Worm (Caenorhabditis elegans) whole organism, L1 larva: ENCODE data around the gene pgp-12.

ENCODE experiments used
- C16A3.4 ChIP-seq: fragments of 150-350 bp; optimal IDR thresholded peaks from 2 replicates; lab custom pipeline; 2014; ENCODE audit warnings: missing biosample characterization, missing genetic modification characterization
- C34B4.2 ChIP-seq: sonication (generic microtip); optimal IDR thresholded peaks from 2 replicates; lab custom pipeline; 2017; ENCODE audit warnings: mild to moderate bottlenecking, missing genetic modification characterization, missing compliant biosample characterization
- F16B12.6 ChIP-seq: fragments of 150-350 bp; optimal IDR thresholded peaks from 2 replicates; lab custom pipeline; 2014; ENCODE audit warnings: missing biosample characterization, missing genetic modification characterization
- Y116A8C.19 ChIP-seq: sonication (generic microtip); optimal IDR thresholded peaks from 2 replicates; lab custom pipeline; 2016; ENCODE audit warnings: missing compliant biosample characterization, missing genetic modification characterization, borderline replicate concordance
- aly-2 ChIP-seq: fragments of 150-350 bp; optimal IDR thresholded peaks from 2 replicates; lab custom pipeline; 2014; ENCODE audit warnings: missing biosample characterization, missing genetic modification characterization
- ama-1 ChIP-seq: fragments of 150-350 bp; optimal IDR thresholded peaks from 2 replicates; lab custom pipeline; 2014
- ceh-63 ChIP-seq: fragments of 200-800 bp; sonication (Bioruptor generic); optimal IDR thresholded peaks from 2 replicates; lab custom pipeline; 2018; ENCODE audit warnings: mild to moderate bottlenecking, missing genetic modification characterization, missing compliant biosample characterization
- ceh-8 ChIP-seq: fragments of 200-800 bp; sonication (Bioruptor generic); optimal IDR thresholded peaks from 2 replicates; lab custom pipeline; 2018; ENCODE audit warnings: mild to moderate bottlenecking, missing genetic modification characterization, moderate library complexity, missing compliant biosample characterization
- ceh-82 ChIP-seq, 3 experiments: fragments of 150-350 bp in 1 of 3; sonication (generic microtip) in 2 of 3; optimal IDR thresholded peaks; 2 replicates each; lab custom pipeline; 2014 to 2017; ENCODE audit warnings: missing biosample characterization in 3 of 3, missing genetic modification characterization in 3 of 3
- ceh-88 ChIP-seq: fragments of 200-800 bp; sonication (Bioruptor generic); IDR thresholded peaks from 2 replicates; pipeline ENCODE4 v1.3.6; 2022; ENCODE audit warnings: missing genetic modification characterization, missing compliant biosample characterization
- ces-1 ChIP-seq: fragments of 150-350 bp; optimal IDR thresholded peaks from 2 replicates; lab custom pipeline; 2014; ENCODE audit warnings: missing biosample characterization, missing genetic modification reagents, missing genetic modification characterization
- dsc-1 ChIP-seq: sonication (generic microtip); optimal IDR thresholded peaks from 2 replicates; lab custom pipeline; 2016; ENCODE audit warnings: mild to moderate bottlenecking, missing genetic modification characterization, missing compliant biosample characterization
- efl-1 ChIP-seq, 4 experiments: fragments of 150-350 bp; optimal IDR thresholded peaks in 3 of 4; peaks in 1 of 4; 1 replicate in 1 of 4; 2 replicates in 3 of 4; lab custom pipeline; 2014; ENCODE audit warnings: missing biosample characterization in 2 of 4, missing genetic modification characterization in 2 of 4, missing genetic modification reagents in 2 of 4
- efl-3 ChIP-seq: fragments of 200-800 bp; sonication (Bioruptor generic); optimal IDR thresholded peaks from 2 replicates; lab custom pipeline; 2018; ENCODE audit warnings: mild to moderate bottlenecking, missing genetic modification characterization, missing compliant biosample characterization
- ets-5 ChIP-seq: fragments of 200-800 bp; sonication (Bioruptor generic); IDR thresholded peaks from 2 replicates; pipeline ENCODE4 v1.3.6; 2022; ENCODE audit warnings: missing genetic modification characterization, missing compliant biosample characterization
- fkh-10 ChIP-seq: sonication (generic microtip); optimal IDR thresholded peaks from 2 replicates; lab custom pipeline; 2017; ENCODE audit warnings: missing biosample characterization, missing genetic modification reagents, missing genetic modification characterization
- fkh-4 ChIP-seq: sonication (generic microtip); optimal IDR thresholded peaks from 2 replicates; lab custom pipeline; 2016; ENCODE audit warnings: missing compliant biosample characterization, missing genetic modification characterization, borderline replicate concordance
- fkh-8 ChIP-seq: sonication (generic microtip); optimal IDR thresholded peaks from 2 replicates; lab custom pipeline; 2016; ENCODE audit warnings: mild to moderate bottlenecking, missing genetic modification characterization, missing compliant biosample characterization
- fos-1 ChIP-seq: fragments of 150-350 bp; optimal IDR thresholded peaks from 2 replicates; lab custom pipeline; 2014; ENCODE audit warnings: missing biosample characterization, missing genetic modification characterization
- grh-1 ChIP-seq: fragments of 200-800 bp; sonication (Bioruptor generic); IDR thresholded peaks from 2 replicates; pipeline ENCODE4 v1.3.6; 2022; ENCODE audit warnings: missing genetic modification reagents, missing genetic modification characterization, missing compliant biosample characterization
- jun-1 ChIP-seq: fragments of 150-350 bp; optimal IDR thresholded peaks from 2 replicates; lab custom pipeline; 2014; ENCODE audit warnings: missing biosample characterization, missing genetic modification reagents, missing genetic modification characterization
- lin-14 ChIP-seq: fragments of 200-800 bp; sonication (Bioruptor generic); optimal IDR thresholded peaks from 2 replicates; lab custom pipeline; 2018; ENCODE audit warnings: mild to moderate bottlenecking, missing genetic modification characterization, moderate library complexity, missing compliant biosample characterization
- lin-35 ChIP-seq, 2 experiments: fragments of 150-350 bp; optimal IDR thresholded peaks; 2 replicates each; lab custom pipeline; 2014; ENCODE audit warnings: missing biosample characterization in 2 of 2, missing genetic modification characterization in 2 of 2, missing genetic modification reagents in 2 of 2
- mep-1 ChIP-seq: fragments of 150-350 bp; optimal IDR thresholded peaks from 2 replicates; lab custom pipeline; 2014; ENCODE audit warnings: missing biosample characterization, missing genetic modification characterization
- nhr-237 ChIP-seq: fragments of 150-350 bp; optimal IDR thresholded peaks from 2 replicates; lab custom pipeline; 2014; ENCODE audit warnings: missing biosample characterization, missing genetic modification characterization
- nhr-47 ChIP-seq: sonication (generic microtip); optimal IDR thresholded peaks from 2 replicates; lab custom pipeline; 2016; ENCODE audit warnings: mild to moderate bottlenecking, missing genetic modification characterization, moderate library complexity, missing compliant biosample characterization
- nhr-71 ChIP-seq: sonication (generic microtip); optimal IDR thresholded peaks from 2 replicates; lab custom pipeline; 2016; ENCODE audit warnings: mild to moderate bottlenecking, missing genetic modification characterization, moderate library complexity, missing compliant biosample characterization
- nhr-76 ChIP-seq: sonication (generic microtip); optimal IDR thresholded peaks from 2 replicates; lab custom pipeline; 2017; ENCODE audit warnings: missing biosample characterization, missing genetic modification characterization
- pax-3 ChIP-seq: fragments of 200-800 bp; sonication (Bioruptor generic); optimal IDR thresholded peaks from 2 replicates; lab custom pipeline; 2018; ENCODE audit warnings: mild to moderate bottlenecking, missing genetic modification characterization, moderate library complexity, missing compliant biosample characterization
- snpc-4 ChIP-seq: fragments of 150-350 bp; optimal IDR thresholded peaks from 2 replicates; lab custom pipeline; 2014; ENCODE audit warnings: missing biosample characterization, missing genetic modification characterization
- snu-23 ChIP-seq: sonication (generic microtip); optimal IDR thresholded peaks from 2 replicates; lab custom pipeline; 2016; ENCODE audit warnings: missing genetic modification characterization, missing compliant biosample characterization
- sptf-1 ChIP-seq: fragments of 150-350 bp; optimal IDR thresholded peaks from 2 replicates; lab custom pipeline; 2014; ENCODE audit warnings: missing biosample characterization, missing genetic modification characterization
- sup-37 ChIP-seq: fragments of 200-800 bp; sonication (Bioruptor generic); optimal IDR thresholded peaks from 2 replicates; lab custom pipeline; 2018; ENCODE audit warnings: mild to moderate bottlenecking, missing genetic modification characterization, missing compliant biosample characterization
- swsn-7 ChIP-seq: sonication (generic microtip); optimal IDR thresholded peaks from 2 replicates; lab custom pipeline; 2016; ENCODE audit warnings: missing genetic modification characterization, missing compliant biosample characterization
- tbx-2 ChIP-seq: sonication (generic microtip); optimal IDR thresholded peaks from 2 replicates; lab custom pipeline; 2016; ENCODE audit warnings: missing genetic modification characterization, missing compliant biosample characterization
- unc-130 ChIP-seq: fragments of 150-350 bp; optimal IDR thresholded peaks from 2 replicates; lab custom pipeline; 2017; ENCODE audit warnings: missing biosample characterization, missing genetic modification characterization, inconsistent platforms
- unc-98 ChIP-seq: fragments of 200-800 bp; sonication (Bioruptor generic); IDR thresholded peaks from 2 replicates; pipeline ENCODE4 v1.3.6; 2022; ENCODE audit warnings: missing genetic modification characterization, missing compliant biosample characterization
- xbp-1 ChIP-seq: sonication (generic microtip); optimal IDR thresholded peaks from 2 replicates; lab custom pipeline; 2016; ENCODE audit warnings: missing genetic modification characterization, missing compliant biosample characterization
- zag-1 ChIP-seq: fragments of 150-350 bp; optimal IDR thresholded peaks from 2 replicates; lab custom pipeline; 2014; ENCODE audit warnings: missing biosample characterization, missing genetic modification characterization

Gene pgp-12

ce11 chrX:12731188-12731857 is at the start of gene pgp-12:
pgp-12 (plus strand) TSS chrX:12731807.
- TF ChIP-seq efl-1 (optimal IDR thresholded peaks at IDR 0.05; lab: Kevin White, UChicago) (no peak), efl-1 (GFP tag; optimal IDR thresholded peaks at IDR 0.05 in 1 of 2; lab: Kevin White, UChicago) (peak in 1 of 2 experiments; percentile 77), ceh-63 (GFP tag; lab: Kevin White, UChicago) (no peak)

- TF ChIP-seq ceh-88 (GFP tag; lab: Robert Waterston, UW) (no peak), efl-1 (optimal IDR thresholded peaks at IDR 0.05; lab: Kevin White, UChicago) (no peak), efl-1 (GFP tag; optimal IDR thresholded peaks at IDR 0.05 in 1 of 2; lab: Kevin White, UChicago) (peak in 1 of 2 experiments; percentile 3)
Observed at ce11 chrX:12687482-12687881, 44.1 kb upstream of the pgp-12 start.

- no peak for TF ChIP-seq snu-23 (GFP tag; lab: Kevin White, UChicago)
- TF ChIP-seq ceh-8 (GFP tag; lab: Kevin White, UChicago): peak; percentile 53
- TF ChIP-seq lin-14: peak; percentile 37
Observed at ce11 chrX:12688632-12689031, 43.0 kb upstream of the pgp-12 start.

- TF ChIP-seq C34B4.2 (tag; lab: Kevin White, UChicago) (no peak), unc-130 (no peak), xbp-1 (tag; lab: Kevin White, UChicago) (no peak), fkh-4 (tag; lab: Kevin White, UChicago) (no peak), efl-3 (GFP tag; lab: Kevin White, UChicago) (no peak), fos-1 (tag; lab: Kevin White, UChicago) (peak; percentile 19), pax-3 (tag; lab: Kevin White, UChicago) (no peak), nhr-237 (tag; lab: Kevin White, UChicago) (no peak), fkh-8 (peak; percentile 21), fkh-10 (GFP tag; lab: Kevin White, UChicago) (peak; percentile 87), aly-2 (tag; lab: Kevin White, UChicago) (no peak), nhr-47 (tag; lab: Kevin White, UChicago) (peak; percentile 14), nhr-71 (tag; lab: Kevin White, UChicago) (peak; percentile 35), dsc-1 (tag; lab: Kevin White, UChicago) (peak; percentile 89), mep-1 (tag; lab: Kevin White, UChicago) (no peak), ama-1 (lab: Kevin White, UChicago) (no peak), F16B12.6 (tag; lab: Kevin White, UChicago) (no peak), ces-1 (GFP tag; lab: Kevin White, UChicago) (peak; percentile 80), tbx-2 (tag; lab: Kevin White, UChicago) (peak; percentile 55), unc-98 (no peak), ceh-63 (GFP tag; lab: Kevin White, UChicago) (no peak), jun-1 (no peak), C16A3.4 (tag; lab: Kevin White, UChicago) (no peak), sup-37 (GFP tag; lab: Kevin White, UChicago) (no peak), Y116A8C.19 (tag; lab: Kevin White, UChicago) (no peak), snpc-4 (tag; lab: Kevin White, UChicago) (no peak), ceh-82 (tag; optimal IDR thresholded peaks at IDR 0.05; lab: Kevin White, UChicago) (peak in 1 of 3 experiments; percentile 0), ets-5 (GFP tag; lab: Robert Waterston, UW) (no peak), sptf-1 (tag; lab: Kevin White, UChicago) (no peak), ceh-88 (GFP tag; lab: Robert Waterston, UW) (no peak), lin-14 (peak; percentile 83), efl-1 (optimal IDR thresholded peaks at IDR 0.05; lab: Kevin White, UChicago) (no peak), efl-1 (GFP tag; optimal IDR thresholded peaks at IDR 0.05 in 1 of 2; lab: Kevin White, UChicago) (no peak), grh-1 (no peak), nhr-76 (tag; lab: Kevin White, UChicago) (no peak), swsn-7 (tag; lab: Kevin White, UChicago) (no peak), lin-35 (GFP tag; optimal IDR thresholded peaks at IDR 0.05; lab: Kevin White, UChicago) (no peak), zag-1 (no peak)
- TF ChIP-seq, all 84 proteins: peak for 10
Observed at ce11 chrX:12689869-12690268, 41.7 kb upstream of the pgp-12 start.
